Worm (Caenorhabditis elegans) whole organism, young adult: ENCODE measurements around the gene F26F4.2.
A peak's percentile ranks its signal among the peaks of the same experiment; 100 is the strongest.

Experiments used
- B0019.2 ChIP-seq: fragments of 200-800 bp; sonication (Bioruptor generic); conservative IDR thresholded peaks from 2 replicates; pipeline ENCODE4 v1.3.6; 2022; ENCODE audit warnings: missing genetic modification reagents, missing genetic modification characterization, missing compliant biosample characterization
- B0035.1 ChIP-seq: sonication (generic microtip); optimal IDR thresholded peaks from 2 replicates; lab custom pipeline; 2016; ENCODE audit warnings: missing genetic modification characterization, mild to moderate bottlenecking, missing compliant biosample characterization, missing genotype, missing genetic modification reagents
- D2030.7 ChIP-seq: fragments of 200-800 bp; sonication (Bioruptor generic); IDR thresholded peaks from 2 replicates; pipeline ENCODE4 v1.3.6; 2022; ENCODE audit warnings: missing genetic modification reagents, missing genetic modification characterization, missing compliant biosample characterization
- F10E7.11 ChIP-seq: sonication (generic microtip); optimal IDR thresholded peaks from 2 replicates; lab custom pipeline; 2017; ENCODE audit warnings: mild to moderate bottlenecking, missing genetic modification characterization, moderate library complexity, missing compliant biosample characterization
- K11D2.4 ChIP-seq: fragments of 200-800 bp; sonication (Bioruptor generic); IDR thresholded peaks from 2 replicates; pipeline ENCODE4 v1.3.6; 2022; ENCODE audit warnings: missing genetic modification reagents, missing genetic modification characterization, missing compliant biosample characterization
- Y53G8AR.9 ChIP-seq: fragments of 200-800 bp; sonication (Bioruptor generic); conservative IDR thresholded peaks from 2 replicates; pipeline ENCODE4 v1.3.6; 2022; ENCODE audit warnings: missing genetic modification reagents, missing genetic modification characterization, missing compliant biosample characterization
- ZK185.1 ChIP-seq: sonication (generic microtip); optimal IDR thresholded peaks from 2 replicates; lab custom pipeline; 2016; ENCODE audit warnings: mild to moderate bottlenecking, missing genetic modification characterization, missing compliant biosample characterization; ENCODE audit not compliant: poor library complexity, severe bottlenecking
- aptf-3 ChIP-seq: fragments of 200-800 bp; sonication (Bioruptor generic); IDR thresholded peaks from 2 replicates; pipeline ENCODE4 v1.3.6; 2022; ENCODE audit warnings: missing genetic modification characterization, missing compliant biosample characterization
- atf-7 ChIP-seq: sonication (generic microtip); optimal IDR thresholded peaks from 2 replicates; lab custom pipeline; 2017; ENCODE audit warnings: mild to moderate bottlenecking, missing genetic modification characterization, missing compliant biosample characterization
- attf-3 ChIP-seq: fragments of 200-800 bp; sonication (Bioruptor generic); conservative IDR thresholded peaks from 2 replicates; pipeline ENCODE4 v1.3.6; 2022; ENCODE audit warnings: missing genetic modification reagents, missing genetic modification characterization, missing compliant biosample characterization
- attf-5 ChIP-seq: fragments of 200-800 bp; sonication (Bioruptor generic); optimal IDR thresholded peaks from 2 replicates; lab custom pipeline; 2018; ENCODE audit warnings: mild to moderate bottlenecking, missing genetic modification characterization, missing compliant biosample characterization
- bed-1 ChIP-seq: fragments of 200-800 bp; sonication (Bioruptor generic); IDR thresholded peaks from 2 replicates; pipeline ENCODE4 v1.3.6; 2022; ENCODE audit warnings: missing genetic modification reagents, missing genetic modification characterization, missing compliant biosample characterization
- cebp-1 ChIP-seq, 2 experiments: fragments of 200-800 bp in 1 of 2; sonication (Bioruptor generic) in 1 of 2; sonication (generic microtip) in 1 of 2; IDR thresholded peaks in 1 of 2; optimal IDR thresholded peaks in 1 of 2; 2 replicates each; pipeline versions ENCODE4 v1.3.6 to Lab custom; 2017 to 2022; ENCODE audit warnings: missing compliant biosample characterization in 2 of 2, missing genetic modification characterization in 2 of 2, mild to moderate bottlenecking in 1 of 2, missing genetic modification reagents in 1 of 2, moderate library complexity in 1 of 2
- ceh-58 ChIP-seq: fragments of 200-800 bp; sonication (Bioruptor generic); IDR thresholded peaks from 2 replicates; pipeline ENCODE4 v1.3.6; 2022; ENCODE audit warnings: missing genetic modification characterization, missing compliant biosample characterization
- ceh-91 ChIP-seq: fragments of 200-800 bp; sonication (Bioruptor generic); IDR thresholded peaks from 2 replicates; pipeline ENCODE4 v1.3.6; 2022; ENCODE audit warnings: missing genetic modification reagents, missing genetic modification characterization, missing compliant biosample characterization
- dox-1 ChIP-seq: fragments of 200-800 bp; sonication (Bioruptor generic); IDR thresholded peaks from 2 replicates; pipeline ENCODE4 v1.3.6; 2022; ENCODE audit warnings: missing genetic modification reagents, missing genetic modification characterization, missing compliant biosample characterization
- efl-1 ChIP-seq: fragments of 150-350 bp; optimal IDR thresholded peaks from 2 replicates; lab custom pipeline; 2014; ENCODE audit warnings: missing biosample characterization, missing genetic modification reagents, missing genetic modification characterization
- egl-44 ChIP-seq: fragments of 200-800 bp; sonication (Bioruptor generic); IDR thresholded peaks from 2 replicates; pipeline ENCODE4 v1.3.6; 2022; ENCODE audit warnings: missing genetic modification reagents, missing genetic modification characterization, missing compliant biosample characterization
- egrh-3 ChIP-seq: fragments of 200-800 bp; sonication (Bioruptor generic); IDR thresholded peaks from 2 replicates; pipeline ENCODE4 v1.3.6; 2022; ENCODE audit warnings: missing genetic modification reagents, missing genetic modification characterization, missing compliant biosample characterization
- ekl-4 ChIP-seq: fragments of 200-800 bp; sonication (Bioruptor generic); IDR thresholded peaks from 2 replicates; pipeline ENCODE4 v1.3.6; 2022; ENCODE audit warnings: missing genetic modification reagents, missing genetic modification characterization, missing compliant biosample characterization
- ets-4 ChIP-seq: fragments of 200-800 bp; sonication (Bioruptor generic); optimal IDR thresholded peaks from 2 replicates; lab custom pipeline; 2018; ENCODE audit warnings: mild to moderate bottlenecking, missing genetic modification characterization, missing compliant biosample characterization
- fkh-3 ChIP-seq: sonication (generic microtip); optimal IDR thresholded peaks from 2 replicates; lab custom pipeline; 2016; ENCODE audit warnings: mild to moderate bottlenecking, missing genetic modification characterization, missing compliant biosample characterization
- gei-17 ChIP-seq: fragments of 200-800 bp; sonication (Bioruptor generic); optimal IDR thresholded peaks from 2 replicates; lab custom pipeline; 2018; ENCODE audit warnings: mild to moderate bottlenecking, missing genetic modification characterization, missing compliant biosample characterization
- him-1 ChIP-seq: sonication (generic microtip); optimal IDR thresholded peaks from 2 replicates; lab custom pipeline; 2016; ENCODE audit warnings: missing genotype, missing genetic modification reagents, missing genetic modification characterization, missing compliant biosample characterization
- hmg-20 ChIP-seq: fragments of 200-800 bp; sonication (Bioruptor generic); IDR thresholded peaks from 2 replicates; pipeline ENCODE4 v1.3.6; 2022; ENCODE audit warnings: missing genetic modification reagents, missing genetic modification characterization, missing compliant biosample characterization
- lag-1 ChIP-seq: fragments of 200-800 bp; sonication (Bioruptor generic); IDR thresholded peaks from 2 replicates; pipeline ENCODE4 v1.3.6; 2022; ENCODE audit warnings: missing genetic modification reagents, missing genetic modification characterization, missing compliant biosample characterization
- let-526 ChIP-seq: fragments of 200-800 bp; sonication (Bioruptor generic); IDR thresholded peaks from 2 replicates; pipeline ENCODE4 v1.3.6; 2022; ENCODE audit warnings: missing genetic modification reagents, missing genetic modification characterization, missing compliant biosample characterization
- mcd-1 ChIP-seq: fragments of 200-800 bp; sonication (Bioruptor generic); IDR thresholded peaks from 2 replicates; pipeline ENCODE4 v1.3.6; 2022; ENCODE audit warnings: missing genetic modification reagents, missing genetic modification characterization, missing compliant biosample characterization
- nfya-1 ChIP-seq: sonication (generic microtip); optimal IDR thresholded peaks from 2 replicates; lab custom pipeline; 2017; ENCODE audit warnings: antibody characterized with exemption, missing compliant biosample characterization, missing genetic modification characterization, borderline replicate concordance; ENCODE audit not compliant: insufficient read depth
- nhr-27 ChIP-seq: fragments of 200-800 bp; sonication (Bioruptor generic); optimal IDR thresholded peaks from 2 replicates; lab custom pipeline; 2018; ENCODE audit warnings: mild to moderate bottlenecking, missing genetic modification characterization, moderate library complexity, missing compliant biosample characterization
- nhr-80 ChIP-seq: sonication (generic microtip); optimal IDR thresholded peaks from 2 replicates; lab custom pipeline; 2016; ENCODE audit warnings: missing genetic modification characterization, missing compliant biosample characterization
- pha-4 ChIP-seq: fragments of 150-350 bp; sonication (generic microtip); optimal IDR thresholded peaks from 2 replicates; lab custom pipeline; 2014; ENCODE audit warnings: missing biosample characterization, missing genetic modification reagents, missing genetic modification characterization
- rcor-1 ChIP-seq: fragments of 200-800 bp; sonication (Bioruptor generic); IDR thresholded peaks from 2 replicates; pipeline ENCODE4 v1.3.6; 2022; ENCODE audit warnings: missing genetic modification reagents, missing genetic modification characterization, missing compliant biosample characterization
- sea-2 ChIP-seq: fragments of 200-800 bp; sonication (Bioruptor generic); IDR thresholded peaks from 2 replicates; pipeline ENCODE4 v1.3.6; 2022; ENCODE audit warnings: missing genetic modification characterization, missing compliant biosample characterization
- snpc-1.3 ChIP-seq: sonication (generic microtip); optimal IDR thresholded peaks from 2 replicates; lab custom pipeline; 2017; ENCODE audit warnings: missing genetic modification characterization, mild to moderate bottlenecking, missing compliant biosample characterization, antibody characterized with exemption, moderate library complexity, missing genotype, missing genetic modification reagents; ENCODE audit not compliant: insufficient read depth
- tbp1 ChIP-seq: fragments of 200-800 bp; sonication (Bioruptor generic); optimal IDR thresholded peaks from 2 replicates; lab custom pipeline; 2018; ENCODE audit warnings: mild to moderate bottlenecking, missing genetic modification characterization, missing compliant biosample characterization
- tlf-1 ChIP-seq: fragments of 200-800 bp; sonication (Bioruptor generic); optimal IDR thresholded peaks from 2 replicates; lab custom pipeline; 2018; ENCODE audit warnings: mild to moderate bottlenecking, missing genetic modification characterization, missing compliant biosample characterization
- ztf-18 ChIP-seq: sonication (generic microtip); optimal IDR thresholded peaks from 2 replicates; lab custom pipeline; 2016; ENCODE audit warnings: missing genotype, mild to moderate bottlenecking, missing genetic modification characterization, missing compliant biosample characterization
- ztf-22 ChIP-seq: fragments of 200-800 bp; sonication (Bioruptor generic); optimal IDR thresholded peaks from 2 replicates; lab custom pipeline; 2018; ENCODE audit warnings: mild to moderate bottlenecking, missing genetic modification characterization, moderate library complexity, missing compliant biosample characterization
- ztf-25 ChIP-seq: fragments of 200-800 bp; sonication (Bioruptor generic); IDR thresholded peaks from 2 replicates; pipeline ENCODE4 v1.3.6; 2022; ENCODE audit warnings: missing genetic modification reagents, missing genetic modification characterization, missing compliant biosample characterization

F26F4.2 gene

ce11 chrIII:4905405-4905804, 5.7 kb upstream of the F26F4.2 start, which contains the start of gene F26F4.8:
TSS of gene F26F4.8 (minus strand) at chrIII:4905473.
- TF ChIP-seq sea-2 (GFP tag; lab: Robert Waterston, UW) (no peak), efl-1 (peak; percentile 20), dox-1 (peak; percentile 43; the same call in 1 of the 2 replicates), ZK185.1 (tag; lab: Kevin White, UChicago) (peak; percentile 5), him-1 (tag; lab: Kevin White, UChicago) (peak; percentile 7), cebp-1 (GFP tag; IDR thresholded peaks at IDR 0.05; lab: Robert Waterston, UW) (no peak), cebp-1 (tag; optimal IDR thresholded peaks at IDR 0.05; lab: Kevin White, UChicago) (peak; percentile 67), F10E7.11 (no peak), nhr-80 (tag; lab: Kevin White, UChicago) (peak; percentile 51)

DNA sequence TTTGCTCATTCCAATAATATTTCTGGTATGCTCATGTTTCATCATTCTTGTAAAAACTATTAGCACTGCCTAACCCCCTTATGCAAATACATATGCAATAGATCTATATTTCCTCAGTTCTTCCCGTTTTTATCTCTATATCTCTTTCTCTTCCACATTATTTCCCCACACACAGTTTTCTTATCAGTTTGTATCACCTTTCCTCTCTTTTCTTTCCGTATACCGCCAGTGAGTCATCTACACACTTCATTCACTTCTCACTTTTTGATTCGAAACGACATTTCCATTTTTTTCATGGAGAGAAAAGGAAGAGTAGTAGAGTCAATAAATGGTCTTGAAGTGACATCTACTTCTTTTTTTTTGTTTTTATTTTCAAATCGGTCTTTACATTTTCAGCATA, 4.7 kb upstream of the F26F4.2 start:
- TF ChIP-seq nhr-80 (tag; lab: Kevin White, UChicago) (peak; percentile 77), cebp-1 (GFP tag; IDR thresholded peaks at IDR 0.05; lab: Robert Waterston, UW) (no peak), cebp-1 (tag; optimal IDR thresholded peaks at IDR 0.05; lab: Kevin White, UChicago) (peak; percentile 6), ets-4 (GFP tag; lab: Kevin White, UChicago) (no peak), rcor-1 (GFP tag; lab: Robert Waterston, UW) (no peak)

ce11 chrIII:4906896-4907295, 4.2 kb upstream of the F26F4.2 start, which contains the start of gene rom-1:
TSS of gene rom-1 (plus strand) at chrIII:4907196.
- no peak for TF ChIP-seq sea-2 (GFP tag; lab: Robert Waterston, UW)
- TF ChIP-seq hmg-20 (GFP tag; lab: Robert Waterston, UW): no peak
- TF ChIP-seq egl-44 (GFP tag; lab: Robert Waterston, UW): no peak
- TF ChIP-seq nhr-27: no peak
- no peak for TF ChIP-seq B0035.1 (tag; lab: Kevin White, UChicago)
- no peak for TF ChIP-seq snpc-1.3 (tag; lab: Kevin White, UChicago)
- TF ChIP-seq rcor-1 (GFP tag; lab: Robert Waterston, UW): no peak
- no peak for TF ChIP-seq ztf-22
- no peak for TF ChIP-seq ceh-58 (GFP tag; lab: Robert Waterston, UW)
- TF ChIP-seq pha-4 (tag; lab: Kevin White, UChicago): no peak
- no peak for TF ChIP-seq ekl-4
- TF ChIP-seq let-526 (GFP tag; lab: Robert Waterston, UW): no peak

DNA sequence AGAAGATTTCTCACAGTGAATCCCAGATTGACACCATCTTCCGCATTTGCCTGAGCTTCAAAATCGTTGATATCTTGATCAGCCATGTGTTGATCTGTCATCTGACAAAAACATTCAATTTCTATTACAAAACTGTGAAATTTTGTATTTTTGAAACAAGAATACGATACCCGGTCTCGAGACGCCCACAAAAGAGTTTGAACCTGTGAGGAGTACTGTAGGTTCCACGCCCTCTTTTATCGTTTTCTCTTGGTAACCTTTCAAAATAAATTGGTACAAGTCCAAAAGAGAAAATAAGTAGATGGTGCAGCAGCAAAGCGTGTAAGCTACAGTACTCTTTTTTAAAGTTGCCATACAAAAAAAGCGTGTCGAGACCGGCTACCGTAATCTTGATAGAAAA, 1.1 kb upstream of the F26F4.2 start, which contains the start of gene F26F4.12:
Gene F26F4.12, minus strand, starts transcription at position 101 of the 400 bp plus-strand sequence.
- no peak for TF ChIP-seq attf-5
- TF ChIP-seq nfya-1 (tag; lab: Kevin White, UChicago): no peak
- no peak for TF ChIP-seq ztf-25
- no peak for TF ChIP-seq gei-17
- TF ChIP-seq fkh-3 (tag; lab: Kevin White, UChicago): no peak
- no peak for TF ChIP-seq him-1 (tag; lab: Kevin White, UChicago)

- TF ChIP-seq tlf-1 (GFP tag; lab: Kevin White, UChicago) (no peak), ets-4 (GFP tag; lab: Kevin White, UChicago) (no peak), aptf-3 (GFP tag; lab: Robert Waterston, UW) (no peak), bed-1 (GFP tag; lab: Robert Waterston, UW) (no peak), B0019.2 (GFP tag; lab: Robert Waterston, UW) (no peak), rcor-1 (GFP tag; lab: Robert Waterston, UW) (0 out of 2 replicates have a peak, but pooled peaks have one; percentile 15), ztf-18 (tag; lab: Kevin White, UChicago) (peak; percentile 8), tbp1 (no peak), lag-1 (GFP tag; lab: Robert Waterston, UW) (no peak), atf-7 (tag; lab: Kevin White, UChicago) (no peak), attf-5 (no peak), egrh-3 (GFP tag; lab: Robert Waterston, UW) (no peak), cebp-1 (GFP tag; IDR thresholded peaks at IDR 0.05; lab: Robert Waterston, UW) (no peak), cebp-1 (tag; optimal IDR thresholded peaks at IDR 0.05; lab: Kevin White, UChicago) (peak; percentile 24), mcd-1 (GFP tag; lab: Robert Waterston, UW) (peak; percentile 48; the same call in 1 of the 2 replicates), ceh-91 (no peak), Y53G8AR.9 (GFP tag; lab: Robert Waterston, UW) (no peak), K11D2.4 (GFP tag; lab: Robert Waterston, UW) (no peak), attf-3 (GFP tag; lab: Robert Waterston, UW) (no peak), ztf-25 (no peak), D2030.7 (peak; percentile 26; the same call in 1 of the 2 replicates)
Measured at ce11 chrIII:4912317-4912716, 1.3 kb downstream of the F26F4.2 start, which contains the start of the genes F26F4.9 and cee-1. TSS of gene F26F4.9 (minus strand) at chrIII:4912521. TSS of gene cee-1 (plus strand) at chrIII:4912699.
